Fruit fly (Drosophila melanogaster) whole organism, wandering third instar larva: ENCODE results near the gene CG8301.

Experiments
- Abd-B ChIP-seq: fragments of >200 bp; optimal IDR thresholded peaks from 2 replicates; lab custom pipeline; 2017; ENCODE audit warnings: missing biosample characterization, missing genetic modification characterization
- CG32264 ChIP-seq: fragments of 200-800 bp; sonication (Bioruptor generic); optimal IDR thresholded peaks from 2 replicates; lab custom pipeline; 2016; ENCODE audit warnings: missing biosample characterization, missing genetic modification characterization
- CG9705 ChIP-seq: fragments of 200-800 bp; sonication (Bioruptor generic); optimal IDR thresholded peaks from 2 replicates; lab custom pipeline; 2018; ENCODE audit warnings: missing biosample characterization, mild to moderate bottlenecking, missing genetic modification characterization
- CrebA ChIP-seq: fragments of 200-800 bp; sonication (Bioruptor generic); optimal IDR thresholded peaks from 2 replicates; lab custom pipeline; 2016; ENCODE audit warnings: missing biosample characterization, mild to moderate bottlenecking, missing genetic modification characterization, borderline replicate concordance
- Dfd ChIP-seq: fragments of >200 bp; optimal IDR thresholded peaks from 2 replicates; lab custom pipeline; 2017; ENCODE audit warnings: missing biosample characterization, missing genetic modification characterization
- GATAd ChIP-seq: sonication (Bioruptor generic); optimal IDR thresholded peaks from 2 replicates; lab custom pipeline; 2016; ENCODE audit warnings: missing biosample characterization, missing genetic modification characterization
- HLH106 ChIP-seq: fragments of 200-800 bp; optimal IDR thresholded peaks from 3 replicates; lab custom pipeline; 2019; ENCODE audit warnings: missing biosample characterization, mild to moderate bottlenecking, missing genetic modification characterization, moderate library complexity
- Hr78 ChIP-seq: fragments of >200 bp; optimal IDR thresholded peaks from 2 replicates; lab custom pipeline; 2017; ENCODE audit warnings: missing biosample characterization, missing genetic modification characterization
- Hr83 ChIP-seq: fragments of 200-300 bp; sonication (Bioruptor generic); optimal IDR thresholded peaks from 2 replicates; lab custom pipeline; 2016; ENCODE audit warnings: missing biosample characterization, mild to moderate bottlenecking, missing genetic modification characterization, moderate library complexity; ENCODE audit not compliant: poor library complexity, severe bottlenecking
- Jra ChIP-seq: sonication (Bioruptor generic); optimal IDR thresholded peaks from 2 replicates; lab custom pipeline; 2016; ENCODE audit warnings: missing biosample characterization, missing genetic modification characterization
- Mio ChIP-seq: sonication (Bioruptor generic); optimal IDR thresholded peaks from 2 replicates; lab custom pipeline; 2016; ENCODE audit warnings: missing biosample characterization, missing genetic modification characterization
- Myc ChIP-seq: fragments of >200 bp; optimal IDR thresholded peaks from 2 replicates; lab custom pipeline; 2017
- N ChIP-seq: fragments of >200 bp; optimal IDR thresholded peaks from 2 replicates; lab custom pipeline; 2018; ENCODE audit warnings: missing biosample characterization, missing external identifiers, missing genetic modification characterization
- OdsH ChIP-seq: fragments of 200-800 bp; sonication (Bioruptor generic); optimal IDR thresholded peaks from 2 replicates; lab custom pipeline; 2016; ENCODE audit warnings: missing biosample characterization, mild to moderate bottlenecking, missing genetic modification characterization
- Rel ChIP-seq, 2 experiments: fragments of 200-800 bp; sonication (Bioruptor generic) in 1 of 2; optimal IDR thresholded peaks; 2 replicates in 1 of 2; 3 replicates in 1 of 2; lab custom pipeline; 2016 to 2019; ENCODE audit warnings: mild to moderate bottlenecking in 2 of 2, missing biosample characterization in 2 of 2, missing genetic modification characterization in 2 of 2, moderate library complexity in 1 of 2
- Sp1 ChIP-seq: fragments of 200-800 bp; sonication (Bioruptor generic); optimal IDR thresholded peaks from 3 replicates; lab custom pipeline; 2019; ENCODE audit warnings: missing biosample characterization, mild to moderate bottlenecking, missing genetic modification characterization, moderate library complexity
- Vsx2 ChIP-seq: fragments of 200-300, 225-300 bp; sonication (Bioruptor generic); optimal IDR thresholded peaks from 2 replicates; lab custom pipeline; 2018; ENCODE audit warnings: missing biosample characterization, missing genetic modification characterization; ENCODE audit not compliant: partially characterized antibody
- br ChIP-seq: fragments of 200-800 bp; sonication (Bioruptor generic); optimal IDR thresholded peaks from 2 replicates; lab custom pipeline; 2016; ENCODE audit warnings: missing biosample characterization, missing genetic modification characterization
- brk ChIP-seq: fragments of 200-800 bp; sonication (Bioruptor generic); optimal IDR thresholded peaks from 2 replicates; lab custom pipeline; 2016; ENCODE audit warnings: missing biosample characterization, mild to moderate bottlenecking, missing genetic modification characterization
- dl ChIP-seq, 2 experiments: fragments of 175-275, 200-275 bp in 1 of 2; fragments of 200-275 bp in 1 of 2; sonication (Bioruptor generic); optimal IDR thresholded peaks; lab custom pipeline; 2018; ENCODE audit warnings: mild to moderate bottlenecking in 2 of 2, missing biosample characterization in 2 of 2, missing genetic modification characterization in 2 of 2, moderate library complexity in 2 of 2; ENCODE audit not compliant: partially characterized antibody in 2 of 2, insufficient read depth in 1 of 2
- dmrt93B ChIP-seq: fragments of 200-800 bp; sonication (Bioruptor generic); optimal IDR thresholded peaks from 2 replicates; lab custom pipeline; 2018; ENCODE audit warnings: missing biosample characterization, mild to moderate bottlenecking, missing genetic modification characterization
- dsf ChIP-seq: sonication (Bioruptor generic); optimal IDR thresholded peaks from 2 replicates; lab custom pipeline; 2016; ENCODE audit warnings: missing biosample characterization, missing genetic modification characterization, borderline replicate concordance
- ey ChIP-seq: fragments of 200-800 bp; sonication (Bioruptor generic); optimal IDR thresholded peaks from 2 replicates; lab custom pipeline; 2016; ENCODE audit warnings: missing biosample characterization, missing genetic modification characterization
- foxo ChIP-seq, 2 experiments: fragments of 200-800 bp; sonication (Bioruptor generic); optimal IDR thresholded peaks; 2 replicates in 1 of 2; 3 replicates in 1 of 2; lab custom pipeline; 2016 to 2017; ENCODE audit warnings: missing biosample characterization in 2 of 2, missing genetic modification characterization in 2 of 2
- fru ChIP-seq: fragments of 200-800 bp; sonication (Bioruptor generic); optimal IDR thresholded peaks from 3 replicates; lab custom pipeline; 2016; ENCODE audit warnings: missing biosample characterization, mild to moderate bottlenecking, missing genetic modification characterization
- h ChIP-seq: fragments of 200-800 bp; sonication (Bioruptor generic); optimal IDR thresholded peaks from 3 replicates; lab custom pipeline; 2016; ENCODE audit warnings: missing biosample characterization, mild to moderate bottlenecking, missing genetic modification characterization
- jim ChIP-seq: fragments of 175-275, 200-325 bp; sonication (Bioruptor generic); optimal IDR thresholded peaks from 2 replicates; lab custom pipeline; 2016; ENCODE audit warnings: missing biosample characterization, mild to moderate bottlenecking, missing genetic modification characterization
- lola ChIP-seq: fragments of >200 bp; optimal IDR thresholded peaks from 2 replicates; lab custom pipeline; 2017; ENCODE audit warnings: missing biosample characterization, missing genetic modification characterization
- pan ChIP-seq: fragments of >200 bp; optimal IDR thresholded peaks from 2 replicates; lab custom pipeline; 2017
- psq ChIP-seq: fragments of 200-800 bp; sonication (Bioruptor generic); optimal IDR thresholded peaks from 3 replicates; lab custom pipeline; 2017; ENCODE audit warnings: missing biosample characterization, mild to moderate bottlenecking, missing genetic modification characterization, moderate library complexity
- rgr ChIP-seq: fragments of 200-800 bp; sonication (Bioruptor generic); optimal IDR thresholded peaks from 3 replicates; lab custom pipeline; 2016; ENCODE audit warnings: missing biosample characterization, mild to moderate bottlenecking, missing genetic modification characterization
- sv ChIP-seq: fragments of 200-800 bp; sonication (Bioruptor generic); optimal IDR thresholded peaks from 3 replicates; lab custom pipeline; 2016; ENCODE audit warnings: missing biosample characterization, missing genetic modification characterization
- tai ChIP-seq: sonication (Bioruptor generic); optimal IDR thresholded peaks from 2 replicates; lab custom pipeline; 2016; ENCODE audit warnings: missing biosample characterization, missing genetic modification characterization
- usp ChIP-seq: fragments of >200 bp; optimal IDR thresholded peaks from 2 replicates; lab custom pipeline; 2017; ENCODE audit warnings: missing biosample characterization, missing genetic modification characterization
- woc ChIP-seq: sonication (Bioruptor generic); optimal IDR thresholded peaks from 2 replicates; lab custom pipeline; 2016; ENCODE audit warnings: missing biosample characterization, mild to moderate bottlenecking, missing genetic modification characterization

CG8301 gene

dm6 chr3R:9561121-9561520 is 20.0 kb upstream of the CG8301 start:
- no peak for TF ChIP-seq ey (GFP tag; lab: Kevin White, UChicago)
- TF ChIP-seq Rel (GFP tag; optimal IDR thresholded peaks at IDR 0.05; lab: Kevin White, UChicago) = no peak
- TF ChIP-seq Rel (tag; optimal IDR thresholded peaks at IDR 0.05; lab: Kevin White, UChicago) = no peak
- no peak for TF ChIP-seq foxo (GFP tag; optimal IDR thresholded peaks at IDR 0.05; lab: Kevin White, UChicago)
- no peak for TF ChIP-seq woc (GFP tag; lab: Kevin White, UChicago)
- TF ChIP-seq N (GFP tag; lab: Kevin White, UChicago) = no peak
- TF ChIP-seq Dfd = no peak
- TF ChIP-seq h (GFP tag; lab: Kevin White, UChicago) = no peak
- TF ChIP-seq brk = no peak
- no peak for TF ChIP-seq dmrt93B (GFP tag; lab: Kevin White, UChicago)
- TF ChIP-seq fru (GFP tag; lab: Kevin White, UChicago) = no peak
- TF ChIP-seq Jra (GFP tag; lab: Kevin White, UChicago) = no peak
- TF ChIP-seq Vsx2 (GFP tag; lab: Kevin White, UChicago) = no peak
- no peak for TF ChIP-seq CG9705 (GFP tag; lab: Kevin White, UChicago)
- TF ChIP-seq usp = no peak
- no peak for TF ChIP-seq dl (GFP tag; optimal IDR thresholded peaks at IDR 0.05; lab: Kevin White, UChicago; ENCODE audit: insufficient read depth in 1 of 2, partially characterized antibody in 2 of 2)

dm6 chr3R:9563240-9563992 is 17.7 kb upstream of the CG8301 start, which contains the start of the genes CG9393 and Vps45:
TSS of gene CG9393 (minus strand) at chr3R:9563673.
TSS of gene Vps45 (plus strand) at chr3R:9563924.
- TF ChIP-seq woc (GFP tag; lab: Kevin White, UChicago) = peak; percentile 90
- TF ChIP-seq dmrt93B (GFP tag; lab: Kevin White, UChicago) = no peak
- TF ChIP-seq Myc = peak; percentile 95
- no peak for TF ChIP-seq Hr78
- no peak for TF ChIP-seq Jra (GFP tag; lab: Kevin White, UChicago)
- peak; percentile 46 for TF ChIP-seq CG9705 (GFP tag; lab: Kevin White, UChicago)
- peak; percentile 75 for TF ChIP-seq h (GFP tag; lab: Kevin White, UChicago)
- TF ChIP-seq sv = peak; percentile 73
- TF ChIP-seq lola (GFP tag; lab: Kevin White, UChicago) = no peak
- TF ChIP-seq ey (GFP tag; lab: Kevin White, UChicago) = peak; percentile 65
- TF ChIP-seq CrebA (GFP tag; lab: Kevin White, UChicago) = no peak
- no peak for TF ChIP-seq dl (GFP tag; optimal IDR thresholded peaks at IDR 0.05; lab: Kevin White, UChicago; ENCODE audit: insufficient read depth in 1 of 2, partially characterized antibody in 2 of 2)
- TF ChIP-seq jim (GFP tag; lab: Kevin White, UChicago) = no peak
- TF ChIP-seq Abd-B (GFP tag; lab: Kevin White, UChicago) = no peak
- no peak for TF ChIP-seq pan (lab: Kevin White, UChicago)
- TF ChIP-seq dsf (GFP tag; lab: Kevin White, UChicago) = no peak
- TF ChIP-seq Sp1 (GFP tag; lab: Kevin White, UChicago) = peak; percentile 45
- no peak for TF ChIP-seq N (GFP tag; lab: Kevin White, UChicago)
- TF ChIP-seq CG32264 (GFP tag; lab: Kevin White, UChicago) = no peak
- TF ChIP-seq GATAd = peak; percentile 49
- TF ChIP-seq OdsH (GFP tag; lab: Kevin White, UChicago) = peak; percentile 66
- peak; percentile 65 for TF ChIP-seq HLH106 (tag; lab: Kevin White, UChicago)
- TF ChIP-seq psq (GFP tag; lab: Kevin White, UChicago) = peak; percentile 57
- no peak for TF ChIP-seq usp
- no peak for TF ChIP-seq tai (GFP tag; lab: Kevin White, UChicago)
- peak; percentile 51 for TF ChIP-seq rgr (GFP tag; lab: Kevin White, UChicago)
- TF ChIP-seq foxo (GFP tag; optimal IDR thresholded peaks at IDR 0.05; lab: Kevin White, UChicago) = peak in 1 of 2 experiments; percentile 78
- TF ChIP-seq Rel (GFP tag; optimal IDR thresholded peaks at IDR 0.05; lab: Kevin White, UChicago) = no peak
- TF ChIP-seq Rel (tag; optimal IDR thresholded peaks at IDR 0.05; lab: Kevin White, UChicago) = peak; percentile 74
- TF ChIP-seq Hr83 (GFP tag; lab: Kevin White, UChicago) = peak; percentile 7
- TF ChIP-seq Mio (GFP tag; lab: Kevin White, UChicago) = no peak
- TF ChIP-seq Vsx2 (GFP tag; lab: Kevin White, UChicago) = no peak
- no peak for TF ChIP-seq br (GFP tag; lab: Kevin White, UChicago)
